Worm (Caenorhabditis elegans) whole organism, L4/young adult: ENCODE measurements around the gene Y49F6B.9.

Experiments used
- W03F9.2 ChIP-seq: fragments of 150-350 bp; optimal IDR thresholded peaks from 2 replicates; lab custom pipeline; 2014; ENCODE audit warnings: missing biosample characterization, missing genetic modification characterization
- him-1 ChIP-seq: sonication (generic microtip); optimal IDR thresholded peaks from 2 replicates; lab custom pipeline; 2016; ENCODE audit warnings: missing genotype, missing genetic modification reagents, missing genetic modification characterization, missing compliant biosample characterization

DNA sequence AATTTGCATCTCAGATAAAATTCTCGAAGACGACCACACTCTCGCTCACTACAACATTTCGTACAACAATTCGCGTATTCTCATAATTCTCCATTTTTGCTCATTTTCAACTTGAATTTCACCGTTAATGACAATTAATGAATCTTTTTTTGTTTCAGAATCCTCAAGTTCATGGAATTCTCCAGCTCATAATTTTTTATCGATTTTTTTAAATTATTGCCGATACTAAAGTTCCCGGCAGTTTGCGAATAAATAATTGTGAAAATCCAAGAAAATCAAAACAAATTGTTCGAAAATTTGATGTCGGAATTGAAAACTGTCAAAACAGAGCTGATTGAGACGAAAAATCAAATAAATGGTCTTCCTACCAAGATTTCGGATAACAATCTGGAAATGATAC, 51.3 kb downstream of the Y49F6B.9 start, which contains the start of gene C16C8.21:
- TF ChIP-seq W03F9.2 (tag; lab: Kevin White, UChicago) (no peak), him-1 (tag; lab: Kevin White, UChicago) (no peak)
